Fruit fly (Drosophila melanogaster) whole organism, wandering third instar larva: Measurements from ENCODE around the gene CG9263.

Experiments
- Abd-B ChIP-seq: fragments of >200 bp; optimal IDR thresholded peaks from 2 replicates; lab custom pipeline; 2017; ENCODE audit warnings: missing biosample characterization, missing genetic modification characterization
- CG32264 ChIP-seq: fragments of 200-800 bp; sonication (Bioruptor generic); optimal IDR thresholded peaks from 2 replicates; lab custom pipeline; 2016; ENCODE audit warnings: missing biosample characterization, missing genetic modification characterization
- CG9705 ChIP-seq: fragments of 200-800 bp; sonication (Bioruptor generic); optimal IDR thresholded peaks from 2 replicates; lab custom pipeline; 2018; ENCODE audit warnings: missing biosample characterization, mild to moderate bottlenecking, missing genetic modification characterization
- CrebA ChIP-seq: fragments of 200-800 bp; sonication (Bioruptor generic); optimal IDR thresholded peaks from 2 replicates; lab custom pipeline; 2016; ENCODE audit warnings: missing biosample characterization, mild to moderate bottlenecking, missing genetic modification characterization, borderline replicate concordance
- Dfd ChIP-seq: fragments of >200 bp; optimal IDR thresholded peaks from 2 replicates; lab custom pipeline; 2017; ENCODE audit warnings: missing biosample characterization, missing genetic modification characterization
- Dif ChIP-seq: fragments of 200-275, 200-300 bp; sonication (Bioruptor generic); optimal IDR thresholded peaks from 2 replicates; lab custom pipeline; 2018; ENCODE audit warnings: missing biosample characterization, missing genetic modification characterization; ENCODE audit not compliant: partially characterized antibody
- GATAd ChIP-seq: sonication (Bioruptor generic); optimal IDR thresholded peaks from 2 replicates; lab custom pipeline; 2016; ENCODE audit warnings: missing biosample characterization, missing genetic modification characterization
- HLH106 ChIP-seq: fragments of 200-800 bp; optimal IDR thresholded peaks from 3 replicates; lab custom pipeline; 2019; ENCODE audit warnings: missing biosample characterization, mild to moderate bottlenecking, missing genetic modification characterization, moderate library complexity
- Hnf4 ChIP-seq: fragments of 200-800 bp; sonication (Bioruptor generic); optimal IDR thresholded peaks from 2 replicates; lab custom pipeline; 2016; ENCODE audit warnings: missing biosample characterization, mild to moderate bottlenecking, missing genetic modification characterization
- Hr78 ChIP-seq: fragments of >200 bp; optimal IDR thresholded peaks from 2 replicates; lab custom pipeline; 2017; ENCODE audit warnings: missing biosample characterization, missing genetic modification characterization
- Hr83 ChIP-seq: fragments of 200-300 bp; sonication (Bioruptor generic); optimal IDR thresholded peaks from 2 replicates; lab custom pipeline; 2016; ENCODE audit warnings: missing biosample characterization, mild to moderate bottlenecking, missing genetic modification characterization, moderate library complexity; ENCODE audit not compliant: poor library complexity, severe bottlenecking
- Jra ChIP-seq: sonication (Bioruptor generic); optimal IDR thresholded peaks from 2 replicates; lab custom pipeline; 2016; ENCODE audit warnings: missing biosample characterization, missing genetic modification characterization
- Mio ChIP-seq: sonication (Bioruptor generic); optimal IDR thresholded peaks from 2 replicates; lab custom pipeline; 2016; ENCODE audit warnings: missing biosample characterization, missing genetic modification characterization
- Myc ChIP-seq: fragments of >200 bp; optimal IDR thresholded peaks from 2 replicates; lab custom pipeline; 2017
- N ChIP-seq: fragments of >200 bp; optimal IDR thresholded peaks from 2 replicates; lab custom pipeline; 2018; ENCODE audit warnings: missing biosample characterization, missing external identifiers, missing genetic modification characterization
- OdsH ChIP-seq: fragments of 200-800 bp; sonication (Bioruptor generic); optimal IDR thresholded peaks from 2 replicates; lab custom pipeline; 2016; ENCODE audit warnings: missing biosample characterization, mild to moderate bottlenecking, missing genetic modification characterization
- Rel ChIP-seq, 2 experiments: fragments of 200-800 bp; sonication (Bioruptor generic) in 1 of 2; optimal IDR thresholded peaks; 2 replicates in 1 of 2; 3 replicates in 1 of 2; lab custom pipeline; 2016 to 2019; ENCODE audit warnings: mild to moderate bottlenecking in 2 of 2, missing biosample characterization in 2 of 2, missing genetic modification characterization in 2 of 2, moderate library complexity in 1 of 2
- Sp1 ChIP-seq: fragments of 200-800 bp; sonication (Bioruptor generic); optimal IDR thresholded peaks from 3 replicates; lab custom pipeline; 2019; ENCODE audit warnings: missing biosample characterization, mild to moderate bottlenecking, missing genetic modification characterization, moderate library complexity
- Vsx2 ChIP-seq: fragments of 200-300, 225-300 bp; sonication (Bioruptor generic); optimal IDR thresholded peaks from 2 replicates; lab custom pipeline; 2018; ENCODE audit warnings: missing biosample characterization, missing genetic modification characterization; ENCODE audit not compliant: partially characterized antibody
- br ChIP-seq: fragments of 200-800 bp; sonication (Bioruptor generic); optimal IDR thresholded peaks from 2 replicates; lab custom pipeline; 2016; ENCODE audit warnings: missing biosample characterization, missing genetic modification characterization
- brk ChIP-seq: fragments of 200-800 bp; sonication (Bioruptor generic); optimal IDR thresholded peaks from 2 replicates; lab custom pipeline; 2016; ENCODE audit warnings: missing biosample characterization, mild to moderate bottlenecking, missing genetic modification characterization
- dl ChIP-seq, 2 experiments: fragments of 175-275, 200-275 bp in 1 of 2; fragments of 200-275 bp in 1 of 2; sonication (Bioruptor generic); optimal IDR thresholded peaks; lab custom pipeline; 2018; ENCODE audit warnings: mild to moderate bottlenecking in 2 of 2, missing biosample characterization in 2 of 2, missing genetic modification characterization in 2 of 2, moderate library complexity in 2 of 2; ENCODE audit not compliant: partially characterized antibody in 2 of 2, insufficient read depth in 1 of 2
- dmrt93B ChIP-seq: fragments of 200-800 bp; sonication (Bioruptor generic); optimal IDR thresholded peaks from 2 replicates; lab custom pipeline; 2018; ENCODE audit warnings: missing biosample characterization, mild to moderate bottlenecking, missing genetic modification characterization
- dsf ChIP-seq: sonication (Bioruptor generic); optimal IDR thresholded peaks from 2 replicates; lab custom pipeline; 2016; ENCODE audit warnings: missing biosample characterization, missing genetic modification characterization, borderline replicate concordance
- ey ChIP-seq: fragments of 200-800 bp; sonication (Bioruptor generic); optimal IDR thresholded peaks from 2 replicates; lab custom pipeline; 2016; ENCODE audit warnings: missing biosample characterization, missing genetic modification characterization
- foxo ChIP-seq, 2 experiments: fragments of 200-800 bp; sonication (Bioruptor generic); optimal IDR thresholded peaks; 2 replicates in 1 of 2; 3 replicates in 1 of 2; lab custom pipeline; 2016 to 2017; ENCODE audit warnings: missing biosample characterization in 2 of 2, missing genetic modification characterization in 2 of 2
- fru ChIP-seq: fragments of 200-800 bp; sonication (Bioruptor generic); optimal IDR thresholded peaks from 3 replicates; lab custom pipeline; 2016; ENCODE audit warnings: missing biosample characterization, mild to moderate bottlenecking, missing genetic modification characterization
- h ChIP-seq: fragments of 200-800 bp; sonication (Bioruptor generic); optimal IDR thresholded peaks from 3 replicates; lab custom pipeline; 2016; ENCODE audit warnings: missing biosample characterization, mild to moderate bottlenecking, missing genetic modification characterization
- jim ChIP-seq: fragments of 175-275, 200-325 bp; sonication (Bioruptor generic); optimal IDR thresholded peaks from 2 replicates; lab custom pipeline; 2016; ENCODE audit warnings: missing biosample characterization, mild to moderate bottlenecking, missing genetic modification characterization
- lola ChIP-seq: fragments of >200 bp; optimal IDR thresholded peaks from 2 replicates; lab custom pipeline; 2017; ENCODE audit warnings: missing biosample characterization, missing genetic modification characterization
- pan ChIP-seq: fragments of >200 bp; optimal IDR thresholded peaks from 2 replicates; lab custom pipeline; 2017
- psq ChIP-seq: fragments of 200-800 bp; sonication (Bioruptor generic); optimal IDR thresholded peaks from 3 replicates; lab custom pipeline; 2017; ENCODE audit warnings: missing biosample characterization, mild to moderate bottlenecking, missing genetic modification characterization, moderate library complexity
- rgr ChIP-seq: fragments of 200-800 bp; sonication (Bioruptor generic); optimal IDR thresholded peaks from 3 replicates; lab custom pipeline; 2016; ENCODE audit warnings: missing biosample characterization, mild to moderate bottlenecking, missing genetic modification characterization
- sage ChIP-seq: fragments of 200-800 bp; sonication (Bioruptor generic); optimal IDR thresholded peaks from 2 replicates; lab custom pipeline; 2016; ENCODE audit warnings: missing biosample characterization, mild to moderate bottlenecking, missing genetic modification characterization
- sv ChIP-seq: fragments of 200-800 bp; sonication (Bioruptor generic); optimal IDR thresholded peaks from 3 replicates; lab custom pipeline; 2016; ENCODE audit warnings: missing biosample characterization, missing genetic modification characterization
- tai ChIP-seq: sonication (Bioruptor generic); optimal IDR thresholded peaks from 2 replicates; lab custom pipeline; 2016; ENCODE audit warnings: missing biosample characterization, missing genetic modification characterization
- usp ChIP-seq: fragments of >200 bp; optimal IDR thresholded peaks from 2 replicates; lab custom pipeline; 2017; ENCODE audit warnings: missing biosample characterization, missing genetic modification characterization
- woc ChIP-seq: sonication (Bioruptor generic); optimal IDR thresholded peaks from 2 replicates; lab custom pipeline; 2016; ENCODE audit warnings: missing biosample characterization, mild to moderate bottlenecking, missing genetic modification characterization

Gene CG9263

dm6 chr2L:13547738-13548726 lies 5.7 kb upstream of the CG9263 start:
- peak; percentile 53 for TF ChIP-seq tai (GFP tag; lab: Kevin White, UChicago)
- TF ChIP-seq woc (GFP tag; lab: Kevin White, UChicago) = peak; percentile 73
- TF ChIP-seq foxo (GFP tag; optimal IDR thresholded peaks at IDR 0.05; lab: Kevin White, UChicago) = peak in 1 of 2 experiments; percentile 82
- TF ChIP-seq ey (GFP tag; lab: Kevin White, UChicago) = peak; percentile 75
- TF ChIP-seq dsf (GFP tag; lab: Kevin White, UChicago) = no peak
- TF ChIP-seq Hr78 = no peak
- no peak for TF ChIP-seq Rel (GFP tag; optimal IDR thresholded peaks at IDR 0.05; lab: Kevin White, UChicago)
- peak; percentile 69 for TF ChIP-seq Rel (tag; optimal IDR thresholded peaks at IDR 0.05; lab: Kevin White, UChicago)
- peak; percentile 68 for TF ChIP-seq Sp1 (GFP tag; lab: Kevin White, UChicago)
- TF ChIP-seq Hr83 (GFP tag; lab: Kevin White, UChicago) = no peak
- no peak for TF ChIP-seq GATAd (GFP tag; lab: Kevin White, UChicago)
- TF ChIP-seq Vsx2 (GFP tag; lab: Kevin White, UChicago) = no peak
- no peak for TF ChIP-seq Mio (GFP tag; lab: Kevin White, UChicago)
- no peak for TF ChIP-seq pan (lab: Kevin White, UChicago)
- peak; percentile 50 for TF ChIP-seq Hnf4 (GFP tag; lab: Kevin White, UChicago)
- peak; percentile 51 for TF ChIP-seq psq (GFP tag; lab: Kevin White, UChicago)
- TF ChIP-seq dl (GFP tag; optimal IDR thresholded peaks at IDR 0.05; lab: Kevin White, UChicago; ENCODE audit: insufficient read depth in 1 of 2, partially characterized antibody in 2 of 2) = no peak
- peak; percentile 84 for TF ChIP-seq fru (GFP tag; lab: Kevin White, UChicago)
- TF ChIP-seq br (GFP tag; lab: Kevin White, UChicago) = peak; percentile 69
- no peak for TF ChIP-seq lola (GFP tag; lab: Kevin White, UChicago)
- no peak for TF ChIP-seq Dif (GFP tag; lab: Kevin White, UChicago)
- TF ChIP-seq N (GFP tag; lab: Kevin White, UChicago) = no peak
- no peak for TF ChIP-seq Abd-B (GFP tag; lab: Kevin White, UChicago)
- TF ChIP-seq sv = peak; percentile 26
- peak; percentile 81 for TF ChIP-seq h (GFP tag; lab: Kevin White, UChicago)
- TF ChIP-seq dmrt93B = peak; percentile 78
- no peak for TF ChIP-seq sage (GFP tag; lab: Kevin White, UChicago)
- no peak for TF ChIP-seq CG32264
- TF ChIP-seq CrebA (GFP tag; lab: Kevin White, UChicago) = no peak
- no peak for TF ChIP-seq jim (GFP tag; lab: Kevin White, UChicago)
- TF ChIP-seq usp (GFP tag; lab: Kevin White, UChicago) = no peak
- TF ChIP-seq Dfd (GFP tag; lab: Kevin White, UChicago) = no peak
- no peak for TF ChIP-seq brk
- peak; percentile 74 for TF ChIP-seq HLH106 (tag; lab: Kevin White, UChicago)
- no peak for TF ChIP-seq Myc
- TF ChIP-seq Jra (GFP tag; lab: Kevin White, UChicago) = peak; percentile 52
- peak; percentile 61 for TF ChIP-seq rgr (GFP tag; lab: Kevin White, UChicago)
- peak; percentile 47 for TF ChIP-seq CG9705 (GFP tag; lab: Kevin White, UChicago)
- TF ChIP-seq OdsH (GFP tag; lab: Kevin White, UChicago) = peak; percentile 66

- TF ChIP-seq psq (GFP tag; lab: Kevin White, UChicago) (no peak), dsf (GFP tag; lab: Kevin White, UChicago) (no peak), woc (GFP tag; lab: Kevin White, UChicago) (no peak), Mio (GFP tag; lab: Kevin White, UChicago) (no peak), usp (GFP tag; lab: Kevin White, UChicago) (no peak), Myc (no peak), Hr83 (GFP tag; lab: Kevin White, UChicago) (no peak), ey (GFP tag; lab: Kevin White, UChicago) (no peak), Abd-B (GFP tag; lab: Kevin White, UChicago) (no peak), lola (GFP tag; lab: Kevin White, UChicago) (no peak), pan (lab: Kevin White, UChicago) (no peak), GATAd (GFP tag; lab: Kevin White, UChicago) (no peak), sv (no peak), Vsx2 (GFP tag; lab: Kevin White, UChicago) (no peak), brk (no peak), tai (GFP tag; lab: Kevin White, UChicago) (no peak), foxo (GFP tag; optimal IDR thresholded peaks at IDR 0.05; lab: Kevin White, UChicago) (no peak), Dif (GFP tag; lab: Kevin White, UChicago) (no peak), sage (GFP tag; lab: Kevin White, UChicago) (no peak)
- TF ChIP-seq, all 38 proteins: peak for 0
Measured at dm6 chr2L:13545678-13546077, 3.3 kb upstream of the CG9263 start.
